Worm (Caenorhabditis elegans): ENCODE results near the gene C23H4.6.

DNA sequence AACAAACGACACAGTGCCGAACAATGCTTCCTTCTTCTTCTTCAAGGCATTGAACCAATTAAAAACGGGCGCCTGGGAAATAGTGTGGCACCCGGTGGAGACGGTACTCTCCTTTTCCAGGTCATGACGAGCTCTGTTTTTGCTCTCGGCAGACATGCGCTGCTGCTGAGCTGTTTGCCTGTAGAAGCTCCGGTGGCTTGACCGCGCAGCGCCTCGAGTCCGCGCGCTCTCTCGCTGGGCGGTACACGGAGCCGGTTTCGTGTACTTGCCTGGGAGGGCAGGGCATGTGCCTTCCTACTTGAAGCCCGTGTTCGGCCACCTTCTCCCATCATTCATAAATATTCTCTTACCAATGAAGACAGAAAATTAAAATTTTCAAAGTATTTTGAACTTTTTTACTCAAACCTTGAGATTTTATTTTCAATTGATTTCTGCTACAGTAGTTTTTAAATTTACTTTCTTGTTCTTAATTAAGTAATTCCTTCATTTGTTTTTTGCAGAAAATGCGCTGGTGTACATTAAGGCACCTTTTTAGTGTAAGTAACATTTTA, 25.1 kb downstream of the C23H4.6 start, which contains the start of gene E01G6.1:
- TF ChIP-seq cog-1 (tag; optimal IDR thresholded peaks at IDR 0.05) = no peak
- TF ChIP-seq klf-2 (GFP tag; conservative IDR thresholded peaks at IDR 0.05) = no peak
- TF ChIP-seq ztf-23 (GFP tag; IDR thresholded peaks at IDR 0.05) = no peak
- TF ChIP-seq med-1 (GFP tag; optimal IDR thresholded peaks at IDR 0.05; ENCODE audit: insufficient read depth) = no peak
